Worm (Caenorhabditis elegans) whole organism, L3 larva: ENCODE measurements around the gene T05A7.13.

ENCODE experiments used
- elt-1 ChIP-seq: fragments of 150-350 bp; optimal IDR thresholded peaks from 2 replicates; lab custom pipeline; 2014; ENCODE audit warnings: missing biosample characterization, missing genetic modification characterization
- elt-3 ChIP-seq, 3 experiments: fragments of 150-350 bp in 1 of 3; sonication (generic microtip) in 2 of 3; optimal IDR thresholded peaks; 2 replicates in 2 of 3; 4 replicates in 1 of 3; lab custom pipeline; 2014 to 2017; ENCODE audit warnings: missing biosample characterization in 3 of 3, missing genetic modification characterization in 3 of 3
- nhr-28 ChIP-seq: fragments of 150-350 bp; optimal IDR thresholded peaks from 2 replicates; lab custom pipeline; 2014; ENCODE audit warnings: missing biosample characterization, missing genetic modification characterization
- unc-62 ChIP-seq: fragments of 150-350 bp; sonication (generic microtip); optimal IDR thresholded peaks from 4 replicates; lab custom pipeline; 2014; ENCODE audit warnings: missing biosample characterization, missing genetic modification reagents, missing genetic modification characterization

ce11 chrII:4706359-4706871, 45.2 kb upstream of the T05A7.13 start, which contains the start of the genes F10G7.9 and tsn-1:
- TF ChIP-seq elt-1 = no peak
- TF ChIP-seq unc-62 = no peak
- no peak for TF ChIP-seq elt-3 (tag; optimal IDR thresholded peaks at IDR 0.05; lab: Kevin White, UChicago)
- TF ChIP-seq nhr-28 = no peak
